Worm (Caenorhabditis elegans) whole organism, L2 larva: ENCODE measurements around the gene ins-14.

Source experiments
- fos-1 ChIP-seq: fragments of 150-350 bp; optimal IDR thresholded peaks from 2 replicates; lab custom pipeline; 2014; ENCODE audit warnings: missing biosample characterization, missing genetic modification characterization
- lin-13 ChIP-seq: fragments of 150-350 bp; optimal IDR thresholded peaks from 2 replicates; lab custom pipeline; 2014; ENCODE audit warnings: missing biosample characterization, missing genetic modification reagents, missing genetic modification characterization
- mdl-1 ChIP-seq, 2 experiments: fragments of 150-350 bp in 1 of 2; sonication (generic microtip) in 1 of 2; optimal IDR thresholded peaks; 2 replicates each; lab custom pipeline; 2017; ENCODE audit warnings: missing biosample characterization in 2 of 2, missing genetic modification characterization in 2 of 2
- nhr-10 ChIP-seq: sonication (generic microtip); optimal IDR thresholded peaks from 2 replicates; lab custom pipeline; 2017; ENCODE audit warnings: missing biosample characterization, missing genetic modification characterization
- nhr-11 ChIP-seq: fragments of 150-350 bp; optimal IDR thresholded peaks from 2 replicates; lab custom pipeline; 2014; ENCODE audit warnings: missing biosample characterization, missing genetic modification characterization
- nhr-21 ChIP-seq: fragments of 150-350 bp; optimal IDR thresholded peaks from 2 replicates; lab custom pipeline; 2014; ENCODE audit warnings: missing biosample characterization, missing genetic modification characterization
- nhr-237 ChIP-seq: fragments of 150-350 bp; optimal IDR thresholded peaks from 2 replicates; lab custom pipeline; 2014; ENCODE audit warnings: missing biosample characterization, missing genetic modification characterization
- nhr-6 ChIP-seq: fragments of 150-350 bp; optimal IDR thresholded peaks from 2 replicates; lab custom pipeline; 2014; ENCODE audit warnings: missing biosample characterization, missing genetic modification characterization
- nhr-77 ChIP-seq: fragments of 150-350 bp; optimal IDR thresholded peaks from 2 replicates; lab custom pipeline; 2014; ENCODE audit warnings: missing biosample characterization, missing genetic modification characterization
- snpc-4 ChIP-seq: fragments of 150-350 bp; optimal IDR thresholded peaks from 2 replicates; lab custom pipeline; 2014; ENCODE audit warnings: missing biosample characterization, missing genetic modification characterization

ce11 chrII:6770030-6770429 is 24.4 kb upstream of the ins-14 start:
- TF ChIP-seq fos-1 (tag; lab: Kevin White, UChicago): no peak
- TF ChIP-seq nhr-10: no peak
- TF ChIP-seq lin-13 (GFP tag; lab: Kevin White, UChicago): no peak
- no peak for TF ChIP-seq nhr-21 (tag; lab: Kevin White, UChicago)
- TF ChIP-seq snpc-4 (tag; lab: Kevin White, UChicago): no peak
- no peak for TF ChIP-seq nhr-6 (tag; lab: Kevin White, UChicago)
- TF ChIP-seq nhr-237 (tag; lab: Kevin White, UChicago): no peak
- no peak for TF ChIP-seq nhr-77 (tag; lab: Kevin White, UChicago)
- TF ChIP-seq nhr-11 (tag; lab: Kevin White, UChicago): no peak
- TF ChIP-seq mdl-1 (tag; optimal IDR thresholded peaks at IDR 0.05; lab: Kevin White, UChicago): no peak
